Fruit fly (Drosophila melanogaster) whole organism, embryonic: ENCODE results near the gene lectin-30A.

Experiments used
- Aef1 ChIP-seq: fragments of 200-800 bp; sonication (Bioruptor generic); IDR thresholded peaks from 3 replicates; pipeline ENCODE4 v1.3.6; 2022; ENCODE audit warnings: missing biosample characterization, missing genetic modification characterization
- Bteb2 ChIP-seq: fragments of 200-800 bp; sonication (Bioruptor generic); optimal IDR thresholded peaks from 2 replicates; lab custom pipeline; 2016; ENCODE audit warnings: missing biosample characterization, missing genetic modification characterization
- CG10979 ChIP-seq: fragments of 200-800 bp; sonication (Bioruptor generic); optimal IDR thresholded peaks from 2 replicates; lab custom pipeline; 2018; ENCODE audit warnings: missing biosample characterization, mild to moderate bottlenecking, missing genetic modification characterization, moderate library complexity
- CG12219 ChIP-seq: fragments of 200-800 bp; sonication (Bioruptor generic); optimal IDR thresholded peaks from 3 replicates; lab custom pipeline; 2018; ENCODE audit warnings: missing biosample characterization, mild to moderate bottlenecking, missing genetic modification characterization
- CG12744 ChIP-seq: fragments of 200-800 bp; sonication (Bioruptor generic); optimal IDR thresholded peaks from 2 replicates; lab custom pipeline; 2016; ENCODE audit warnings: missing biosample characterization, missing genetic modification characterization
- CG14014 ChIP-seq: fragments of 200-800 bp; sonication (Bioruptor generic); IDR thresholded peaks from 2 replicates; pipeline ENCODE4 v1.3.6; 2022; ENCODE audit warnings: missing biosample characterization, missing genetic modification characterization
- CG15269 ChIP-seq: fragments of 200-800 bp; sonication (Bioruptor generic); optimal IDR thresholded peaks from 2 replicates; lab custom pipeline; 2018; ENCODE audit warnings: missing biosample characterization, mild to moderate bottlenecking, missing genetic modification characterization, moderate library complexity
- CG15696 ChIP-seq: fragments of 200-800 bp; sonication (Bioruptor generic); optimal IDR thresholded peaks from 2 replicates; lab custom pipeline; 2019; ENCODE audit warnings: missing biosample characterization, mild to moderate bottlenecking, missing genetic modification characterization, moderate library complexity
- CG1603 ChIP-seq: fragments of 200-800 bp; sonication (Bioruptor generic); optimal IDR thresholded peaks from 2 replicates; lab custom pipeline; 2019; ENCODE audit warnings: missing biosample characterization, mild to moderate bottlenecking, missing genetic modification characterization, moderate library complexity
- CG16863 ChIP-seq: fragments of 200-800 bp; sonication (Bioruptor generic); optimal IDR thresholded peaks from 3 replicates; lab custom pipeline; 2016; ENCODE audit warnings: missing biosample characterization, missing genetic modification characterization
- CG17802 ChIP-seq: fragments of 200-800 bp; sonication (Bioruptor generic); optimal IDR thresholded peaks from 2 replicates; lab custom pipeline; 2018; ENCODE audit warnings: missing biosample characterization, mild to moderate bottlenecking, missing genetic modification characterization, moderate library complexity
- CG1792 ChIP-seq: fragments of 200-800 bp; sonication (Bioruptor generic); optimal IDR thresholded peaks from 2 replicates; lab custom pipeline; 2016; ENCODE audit warnings: missing biosample characterization, missing genetic modification characterization
- CG1832 ChIP-seq: fragments of 200-800 bp; sonication (Bioruptor generic); optimal IDR thresholded peaks from 2 replicates; lab custom pipeline; 2017; ENCODE audit warnings: missing biosample characterization, mild to moderate bottlenecking, missing genetic modification characterization, inconsistent platforms
- CG18476 ChIP-seq: fragments of 200-800 bp; sonication (Bioruptor generic); optimal IDR thresholded peaks from 2 replicates; lab custom pipeline; 2016; ENCODE audit warnings: missing biosample characterization, mild to moderate bottlenecking, missing genetic modification characterization
- CG33213 ChIP-seq: fragments of 200-800 bp; sonication (Bioruptor generic); optimal IDR thresholded peaks from 3 replicates; lab custom pipeline; 2016; ENCODE audit warnings: missing biosample characterization, missing genetic modification characterization
- CG4282 ChIP-seq: fragments of 200-800 bp; sonication (Bioruptor generic); optimal IDR thresholded peaks from 2 replicates; lab custom pipeline; 2016; ENCODE audit warnings: missing biosample characterization, missing genetic modification characterization
- CG4424 ChIP-seq: fragments of 200-800 bp; sonication (Bioruptor generic); optimal IDR thresholded peaks from 3 replicates; lab custom pipeline; 2016; ENCODE audit warnings: missing biosample characterization, missing genetic modification characterization
- CG4617 ChIP-seq: fragments of 200-800 bp; sonication (Bioruptor generic); optimal IDR thresholded peaks from 3 replicates; lab custom pipeline; 2016; ENCODE audit warnings: missing biosample characterization, missing genetic modification characterization, borderline replicate concordance
- CG4707 ChIP-seq: fragments of 200-800 bp; sonication (Bioruptor generic); optimal IDR thresholded peaks from 2 replicates; lab custom pipeline; 2018; ENCODE audit warnings: missing biosample characterization, mild to moderate bottlenecking, missing genetic modification characterization, moderate library complexity
- CG6272 ChIP-seq: fragments of 200-800 bp; sonication (Bioruptor generic); IDR thresholded peaks from 2 replicates; pipeline ENCODE4 v1.3.6; 2022; ENCODE audit warnings: missing biosample characterization, missing genetic modification characterization
- CG7556 ChIP-seq: fragments of 200-800 bp; sonication (Bioruptor generic); optimal IDR thresholded peaks from 2 replicates; lab custom pipeline; 2017; ENCODE audit warnings: missing biosample characterization, mild to moderate bottlenecking, missing genetic modification characterization
- CG7987 ChIP-seq: fragments of 200-800 bp; sonication (Bioruptor generic); optimal IDR thresholded peaks from 2 replicates; lab custom pipeline; 2018; ENCODE audit warnings: missing biosample characterization, mild to moderate bottlenecking, missing genetic modification characterization, moderate library complexity
- CG8089 ChIP-seq: fragments of 200-800 bp; sonication (Bioruptor generic); optimal IDR thresholded peaks from 3 replicates; lab custom pipeline; 2016; ENCODE audit warnings: missing biosample characterization, missing genetic modification characterization
- CG8281 ChIP-seq: fragments of 200-800 bp; sonication (Bioruptor generic); optimal IDR thresholded peaks from 2 replicates; lab custom pipeline; 2018; ENCODE audit warnings: missing biosample characterization, mild to moderate bottlenecking, missing genetic modification characterization, moderate library complexity
- HLH3B ChIP-seq: fragments of 200-800 bp; sonication (Bioruptor generic); IDR thresholded peaks from 2 replicates; pipeline ENCODE4 v1.3.6; 2022; ENCODE audit warnings: missing biosample characterization, missing genetic modification characterization
- Meics ChIP-seq: fragments of 200-800 bp; sonication (Bioruptor generic); optimal IDR thresholded peaks from 2 replicates; lab custom pipeline; 2017; ENCODE audit warnings: missing biosample characterization, mild to moderate bottlenecking, missing genetic modification characterization
- Myb ChIP-seq: fragments of 200-800 bp; sonication (Bioruptor generic); optimal IDR thresholded peaks from 2 replicates; lab custom pipeline; 2016; ENCODE audit warnings: missing biosample characterization, missing genetic modification characterization
- Oli ChIP-seq: fragments of 200-800 bp; sonication (Bioruptor generic); optimal IDR thresholded peaks from 2 replicates; lab custom pipeline; 2018; ENCODE audit warnings: missing biosample characterization, mild to moderate bottlenecking, missing genetic modification characterization, moderate library complexity
- Poxn ChIP-seq: fragments of 200-800 bp; sonication (Bioruptor generic); IDR thresholded peaks from 2 replicates; pipeline ENCODE4 v1.3.6; 2022; ENCODE audit warnings: missing biosample characterization, missing genetic modification characterization
- Ptx1 ChIP-seq: fragments of 200-800 bp; sonication (Bioruptor generic); IDR thresholded peaks from 2 replicates; pipeline ENCODE4 v1.3.6; 2022; ENCODE audit warnings: missing biosample characterization, missing genetic modification characterization
- Sin3A ChIP-seq: fragments of >200 bp; optimal IDR thresholded peaks from 2 replicates; lab custom pipeline; 2018
- Spps ChIP-seq: fragments of 200-800 bp; sonication (Bioruptor generic); optimal IDR thresholded peaks from 2 replicates; lab custom pipeline; 2018; ENCODE audit warnings: missing biosample characterization, mild to moderate bottlenecking, missing genetic modification characterization
- Stat92E ChIP-seq, 3 experiments: fragments of >200 bp in 2 of 3; fragments of 200-800 bp in 1 of 3; sonication (Bioruptor generic) in 1 of 3; optimal IDR thresholded peaks; 2 replicates each; lab custom pipeline; 2017 to 2019; ENCODE audit warnings: missing biosample characterization in 3 of 3, missing genetic modification characterization in 3 of 3, mild to moderate bottlenecking in 1 of 3, moderate library complexity in 1 of 3
- TFAM ChIP-seq: fragments of 200-800 bp; sonication (Bioruptor generic); optimal IDR thresholded peaks from 2 replicates; lab custom pipeline; 2017; ENCODE audit warnings: missing biosample characterization, missing genetic modification characterization, inconsistent platforms
- ato ChIP-seq: fragments of 200-800 bp; sonication (Bioruptor generic); IDR thresholded peaks from 2 replicates; pipeline ENCODE4 v1.3.6; 2022; ENCODE audit warnings: missing biosample characterization, missing genetic modification characterization; ENCODE audit not compliant: partially characterized antibody
- bab2 ChIP-seq: fragments of 200-800 bp; sonication (Bioruptor generic); optimal IDR thresholded peaks from 2 replicates; lab custom pipeline; 2016; ENCODE audit warnings: missing biosample characterization, missing genetic modification characterization
- bbx ChIP-seq: fragments of 200-800 bp; sonication (Bioruptor generic); IDR thresholded peaks from 2 replicates; pipeline ENCODE4 v1.3.6; 2022; ENCODE audit warnings: missing biosample characterization, missing genetic modification characterization; ENCODE audit not compliant: partially characterized antibody
- croc ChIP-seq: fragments of 200-800 bp; sonication (Bioruptor generic); conservative IDR thresholded peaks from 3 replicates; pipeline ENCODE4 v1.3.6; 2022; ENCODE audit warnings: missing biosample characterization, missing genetic modification characterization
- danr ChIP-seq: fragments of 200-800 bp; sonication (Bioruptor generic); IDR thresholded peaks from 2 replicates; pipeline ENCODE4 v1.3.6; 2022; ENCODE audit warnings: missing biosample characterization, missing genetic modification characterization
- jing ChIP-seq: fragments of 200-800 bp; sonication (Bioruptor generic); optimal IDR thresholded peaks from 2 replicates; lab custom pipeline; 2018; ENCODE audit warnings: missing biosample characterization, mild to moderate bottlenecking, missing genetic modification characterization
- kay ChIP-seq: fragments of 200-800 bp; sonication (Bioruptor generic); optimal IDR thresholded peaks from 2 replicates; lab custom pipeline; 2016; ENCODE audit warnings: missing biosample characterization, missing genetic modification characterization
- lab ChIP-seq: fragments of 200-800 bp; sonication (Bioruptor generic); optimal IDR thresholded peaks from 3 replicates; lab custom pipeline; 2017; ENCODE audit warnings: missing biosample characterization, missing genetic modification characterization, mild to moderate bottlenecking, moderate library complexity, missing genetic modification reagents
- lbe ChIP-seq: fragments of 200-800 bp; sonication (Bioruptor generic); optimal IDR thresholded peaks from 2 replicates; lab custom pipeline; 2016; ENCODE audit warnings: missing biosample characterization, mild to moderate bottlenecking, missing genetic modification characterization
- nau ChIP-seq: fragments of 200-800 bp; sonication (Bioruptor generic); optimal IDR thresholded peaks from 3 replicates; lab custom pipeline; 2017; ENCODE audit warnings: missing biosample characterization, mild to moderate bottlenecking, missing genetic modification characterization, missing genetic modification reagents
- pb ChIP-seq: fragments of 200-800 bp; sonication (Bioruptor generic); optimal IDR thresholded peaks from 3 replicates; lab custom pipeline; 2016; ENCODE audit warnings: missing biosample characterization, missing genetic modification characterization
- pita ChIP-seq: fragments of 200-800 bp; sonication (Bioruptor generic); optimal IDR thresholded peaks from 2 replicates; lab custom pipeline; 2017; ENCODE audit warnings: missing biosample characterization, mild to moderate bottlenecking, missing genetic modification characterization
- prd ChIP-seq, 3 experiments: fragments of >200 bp in 2 of 3; fragments of 200-800 bp in 1 of 3; sonication (Bioruptor generic) in 1 of 3; optimal IDR thresholded peaks in 2 of 3; IDR thresholded peaks in 1 of 3; 2 replicates in 2 of 3; 3 replicates in 1 of 3; pipeline versions ENCODE4 v1.3.6 to Lab custom; 2017 to 2022; ENCODE audit warnings: missing biosample characterization in 1 of 3, missing genetic modification characterization in 1 of 3
- repo ChIP-seq: fragments of 200-800 bp; sonication (Bioruptor generic); optimal IDR thresholded peaks from 2 replicates; lab custom pipeline; 2016; ENCODE audit warnings: missing biosample characterization, missing genetic modification characterization
- stwl ChIP-seq: fragments of 200-800 bp; sonication (Bioruptor generic); optimal IDR thresholded peaks from 3 replicates; lab custom pipeline; 2018; ENCODE audit warnings: missing biosample characterization, mild to moderate bottlenecking, missing genetic modification characterization, moderate library complexity
- tin ChIP-seq: fragments of 200-800 bp; sonication (Bioruptor generic); optimal IDR thresholded peaks from 3 replicates; lab custom pipeline; 2016; ENCODE audit warnings: missing biosample characterization, missing genetic modification characterization
- zfh2 ChIP-seq: fragments of 200-800 bp; sonication (Bioruptor generic); optimal IDR thresholded peaks from 2 replicates; lab custom pipeline; 2016; ENCODE audit warnings: missing biosample characterization, missing genetic modification characterization

lectin-30A gene

DNA sequence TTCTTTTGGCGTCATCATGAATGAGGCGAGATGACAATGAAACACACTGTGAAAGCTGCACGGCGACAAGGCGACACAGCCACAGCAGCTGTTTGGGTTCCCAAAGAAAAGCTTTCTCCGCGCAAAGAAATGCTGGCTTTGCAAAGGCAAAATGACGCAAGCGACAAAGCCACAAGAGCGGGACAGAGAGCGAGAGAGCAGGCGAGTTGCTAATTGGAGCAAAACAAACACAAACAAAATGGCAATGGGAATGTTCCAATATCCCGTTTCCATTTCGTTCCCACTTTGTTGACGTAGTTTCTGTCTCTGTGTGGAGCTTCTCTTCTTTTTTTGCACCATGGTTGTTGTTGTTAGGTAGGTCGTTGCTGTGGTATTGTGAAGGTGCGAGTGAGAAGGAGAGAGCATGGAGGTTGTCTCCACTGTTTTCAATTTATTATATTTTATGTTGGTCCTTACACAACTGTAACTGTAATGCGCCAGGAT lies 49.5 kb downstream of the lectin-30A start (continued):
- no peak for TF ChIP-seq CG33213 (GFP tag; lab: Kevin White, UChicago)
- TF ChIP-seq CG1792 = no peak
- no peak for TF ChIP-seq Ptx1
- TF ChIP-seq repo (GFP tag; lab: Kevin White, UChicago) = no peak
- no peak for TF ChIP-seq Sin3A (lab: Kevin White, UChicago)
- no peak for TF ChIP-seq CG17802 (tag; lab: Kevin White, UChicago)
- peak; percentile 17 for TF ChIP-seq stwl
- TF ChIP-seq croc = no peak
- TF ChIP-seq CG12219 (GFP tag; lab: Kevin White, UChicago) = peak; percentile 45
- no peak for TF ChIP-seq CG4282 (GFP tag; lab: Kevin White, UChicago)
- TF ChIP-seq CG15696 (tag; lab: Kevin White, UChicago) = no peak
- no peak for TF ChIP-seq ato (GFP tag; lab: Robert Waterston, UW)
- peak; percentile 39; the same call in 1 of the 2 replicates for TF ChIP-seq HLH3B (GFP tag; lab: Robert Waterston, UW)
- no peak for TF ChIP-seq CG7556
- no peak for TF ChIP-seq CG7987 (GFP tag; lab: Kevin White, UChicago)
- no peak for TF ChIP-seq tin (GFP tag; lab: Kevin White, UChicago)
- no peak for TF ChIP-seq CG15269 (tag; lab: Kevin White, UChicago)
- TF ChIP-seq Spps = no peak
- TF ChIP-seq CG12744 = no peak
- TF ChIP-seq TFAM (GFP tag; lab: Kevin White, UChicago) = no peak
- no peak for TF ChIP-seq pita (GFP tag; lab: Kevin White, UChicago)
- TF ChIP-seq lab = peak; percentile 44
- TF ChIP-seq nau (GFP tag; lab: Kevin White, UChicago) = peak; percentile 15
- no peak for TF ChIP-seq Myb (GFP tag; lab: Kevin White, UChicago)
- no peak for TF ChIP-seq Oli (tag; lab: Kevin White, UChicago)
- no peak for TF ChIP-seq pb (GFP tag; lab: Kevin White, UChicago)
- no peak for TF ChIP-seq CG1832 (GFP tag; lab: Kevin White, UChicago)
- TF ChIP-seq prd (optimal IDR thresholded peaks at IDR 0.05; lab: Kevin White, UChicago) = no peak
- TF ChIP-seq prd (GFP tag; IDR thresholded peaks at IDR 0.05; lab: Robert Waterston, UW) = no peak
- no peak for TF ChIP-seq CG4424
- no peak for TF ChIP-seq Stat92E (GFP tag; optimal IDR thresholded peaks at IDR 0.05; lab: Kevin White, UChicago)
- no peak for TF ChIP-seq bbx
- no peak for TF ChIP-seq danr (GFP tag; lab: Robert Waterston, UW)
- no peak for TF ChIP-seq Bteb2 (GFP tag; lab: Kevin White, UChicago)
- no peak for TF ChIP-seq CG10979
- TF ChIP-seq Aef1 (GFP tag; lab: Robert Waterston, UW) = no peak
- no peak for TF ChIP-seq CG18476 (GFP tag; lab: Kevin White, UChicago)
- TF ChIP-seq CG4617 (GFP tag; lab: Kevin White, UChicago) = no peak
- TF ChIP-seq CG6272 (GFP tag; lab: Robert Waterston, UW) = no peak
- TF ChIP-seq kay (GFP tag; lab: Kevin White, UChicago) = no peak
- peak; percentile 43 for TF ChIP-seq CG4707 (GFP tag; lab: Kevin White, UChicago)
- TF ChIP-seq lbe (GFP tag; lab: Kevin White, UChicago) = peak; percentile 93
- no peak for TF ChIP-seq CG1603
- TF ChIP-seq zfh2 = no peak
- no peak for TF ChIP-seq Poxn
- no peak for TF ChIP-seq bab2 (GFP tag; lab: Kevin White, UChicago)
- TF ChIP-seq Meics (GFP tag; lab: Kevin White, UChicago) = no peak
- TF ChIP-seq CG8281 (tag; lab: Kevin White, UChicago) = no peak
- no peak for TF ChIP-seq CG16863 (GFP tag; lab: Kevin White, UChicago)
- TF ChIP-seq CG14014 (GFP tag; lab: Robert Waterston, UW) = peak; percentile 62; the same call in 1 of the 2 replicates
- TF ChIP-seq jing = no peak
- TF ChIP-seq CG8089 = no peak
